Worm (Caenorhabditis elegans): ENCODE data around the gene F47B8.8.
"Not testable (repeated sequence)": the region's sequence is repeated elsewhere in the genome, so short reads cannot be mapped to it uniquely, and the experiment has no call there.

F47B8.8 gene

ce11 chrV:14301076-14301475 lies 30.5 kb upstream of the F47B8.8 start, which contains the start of gene F14D7.6:
F14D7.6 (plus strand) TSS chrV:14301413.
- TF ChIP-seq tbx-9 (tag; optimal IDR thresholded peaks at IDR 0.05; ENCODE audit: borderline replicate concordance) = no peak
- TF ChIP-seq nhr-80 (tag; optimal IDR thresholded peaks at IDR 0.05) = peak; percentile 21

ce11 chrV:14306771-14307170 lies 24.8 kb upstream of the F47B8.8 start, which contains the start of gene spig-4:
spig-4 (minus strand) TSS chrV:14306871.
- TF ChIP-seq F55B11.4 (tag; optimal IDR thresholded peaks at IDR 0.05; ENCODE audit: borderline replicate concordance, insufficient read depth); Y67H2A.10 (GFP tag; conservative IDR thresholded peaks at IDR 0.05); nfya-1 (tag; optimal IDR thresholded peaks at IDR 0.05; ENCODE audit: borderline replicate concordance, insufficient read depth): not testable (repeated sequence)

DNA sequence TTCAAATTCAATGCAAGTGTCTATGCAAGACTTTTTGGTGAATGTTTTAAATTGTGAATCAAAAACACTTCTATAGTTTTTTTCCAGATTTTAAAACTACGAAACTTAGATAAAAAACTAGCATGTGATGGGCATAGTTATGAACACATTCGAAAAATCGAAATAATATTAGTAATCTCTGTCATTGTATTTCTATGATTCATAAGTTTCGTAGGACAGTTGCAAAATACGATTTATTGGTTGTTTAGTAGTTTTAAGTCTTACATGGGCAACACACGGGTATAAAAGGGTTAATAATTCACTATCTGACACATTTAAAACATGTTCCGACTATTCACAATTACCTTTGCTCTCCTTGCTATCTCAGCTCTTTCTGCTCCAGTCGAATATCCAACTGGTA lies 23.4 kb upstream of the F47B8.8 start, which contains the start of gene spig-5:
Gene spig-5, plus strand, starts transcription at position 301 of the 400 bp plus-strand sequence.
- TF ChIP-seq madf-10 (tag; optimal IDR thresholded peaks at IDR 0.05); unc-130 (GFP tag; optimal IDR thresholded peaks at IDR 0.05); F57C9.4 (tag; optimal IDR thresholded peaks at IDR 0.05): not testable (repeated sequence)

- not testable (repeated sequence) for TF ChIP-seq F39B2.1 (GFP tag; IDR thresholded peaks at IDR 0.05); F55B11.4 (tag; optimal IDR thresholded peaks at IDR 0.05; ENCODE audit: borderline replicate concordance, insufficient read depth); mes-4 (tag; optimal IDR thresholded peaks at IDR 0.05)
Measured at ce11 chrV:14309632-14310031, 21.9 kb upstream of the F47B8.8 start, which contains the start of gene F14D7.14. F14D7.14 (plus strand) TSS chrV:14309932.

DNA sequence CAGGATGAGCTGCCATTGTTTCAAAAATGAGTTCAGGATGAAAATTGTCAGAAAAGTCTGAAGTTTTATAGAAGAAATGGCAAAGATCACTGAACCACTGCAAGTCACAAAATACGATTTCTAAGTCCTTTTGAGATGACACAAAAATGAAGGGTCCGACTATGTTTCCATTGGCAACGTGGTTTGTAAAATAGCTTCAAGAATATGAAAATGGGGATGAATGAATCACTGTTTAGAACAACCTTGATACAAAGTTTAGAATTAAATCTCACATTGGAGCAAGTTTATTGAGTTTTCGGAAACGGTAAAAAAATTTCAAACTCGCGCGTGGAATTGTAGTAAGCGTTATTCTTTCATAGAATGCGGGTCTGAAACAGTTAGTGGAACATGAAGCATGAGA lies 20.4 kb upstream of the F47B8.8 start, which contains the start of gene ddn-3:
Gene ddn-3, minus strand, starts transcription at position 101 of the 400 bp plus-strand sequence.
- TF ChIP-seq nhr-80 (tag; optimal IDR thresholded peaks at IDR 0.05) = no peak
- TF ChIP-seq F39B2.1 (GFP tag; IDR thresholded peaks at IDR 0.05) = no peak
- no peak for TF ChIP-seq nhr-179 (tag; optimal IDR thresholded peaks at IDR 0.05)
- TF ChIP-seq F49E8.2 (tag; optimal IDR thresholded peaks at IDR 0.05; ENCODE audit: insufficient read depth) = no peak
- no peak for TF ChIP-seq aptf-3 (GFP tag; IDR thresholded peaks at IDR 0.05)
- TF ChIP-seq athp-1 (tag; optimal IDR thresholded peaks at IDR 0.05) = no peak
- no peak for TF ChIP-seq nhr-27 (tag; optimal IDR thresholded peaks at IDR 0.05)
- no peak for TF ChIP-seq snpc-3.4 (tag; optimal IDR thresholded peaks at IDR 0.05)
- TF ChIP-seq efl-1 (GFP tag; optimal IDR thresholded peaks at IDR 0.05) = no peak
- no peak for TF ChIP-seq ztf-28 (GFP tag; IDR thresholded peaks at IDR 0.05)
- no peak for TF ChIP-seq F37B4.10 (GFP tag; IDR thresholded peaks at IDR 0.05)
- TF ChIP-seq cebp-1 (GFP tag; IDR thresholded peaks at IDR 0.05) = no peak
- TF ChIP-seq cebp-1 (tag; optimal IDR thresholded peaks at IDR 0.05) = no peak
- TF ChIP-seq akir-1 (GFP tag; optimal IDR thresholded peaks at IDR 0.05) = no peak
- TF ChIP-seq gei-17 (GFP tag; optimal IDR thresholded peaks at IDR 0.05) = no peak
- no peak for TF ChIP-seq nfya-1 (tag; optimal IDR thresholded peaks at IDR 0.05; ENCODE audit: borderline replicate concordance, insufficient read depth)
- TF ChIP-seq mxl-1 (tag; optimal IDR thresholded peaks at IDR 0.05) = no peak
- no peak for TF ChIP-seq zfh-2 (GFP tag; conservative IDR thresholded peaks at IDR 0.05)

- TF ChIP-seq hlh-26 (GFP tag; conservative IDR thresholded peaks at IDR 0.05) = no peak
- TF ChIP-seq nfyb-1 (GFP tag; IDR thresholded peaks at IDR 0.05) = no peak
- TF ChIP-seq somi-1 (GFP tag; optimal IDR thresholded peaks at IDR 0.05) = no peak
- no peak for TF ChIP-seq bed-2 (GFP tag; IDR thresholded peaks at IDR 0.05)
- TF ChIP-seq sdz-38 (tag; optimal IDR thresholded peaks at IDR 0.05) = no peak
- TF ChIP-seq ceh-100 (GFP tag; IDR thresholded peaks at IDR 0.05) = no peak
- TF ChIP-seq rpc-1 (optimal IDR thresholded peaks at IDR 0.05) = no peak
- no peak for TF ChIP-seq rpc-1 (tag; optimal IDR thresholded peaks at IDR 0.05)
Measured at ce11 chrV:14312695-14313094, 18.8 kb upstream of the F47B8.8 start, which contains the start of gene F14D7.8. F14D7.8 (minus strand) TSS chrV:14312795.

All from whole organism, young adult.